Worm (Caenorhabditis elegans): ENCODE data around the gene srx-29.
"Not testable (repeated sequence)": the region's sequence is repeated elsewhere in the genome, so short reads cannot be mapped to it uniquely, and the experiment has no call there.

Gene srx-29

ce11 chrV:15647536-15648085 is 50.4 kb downstream of the srx-29 start, which contains the start of the genes C55A1.7 and C55A1.6:
C55A1.7 (minus strand) TSS chrV:15647636.
C55A1.6 (plus strand) TSS chrV:15648035.
- TF ChIP-seq syd-9, rnt-1, tbx-7 (tag; optimal IDR thresholded peaks at IDR 0.05): not testable (repeated sequence)
